Worm (Caenorhabditis elegans) whole organism, early embryonic: ENCODE measurements around the gene ZC239.16.

Source experiments
- ama-1 ChIP-seq: fragments of 150-350 bp; optimal IDR thresholded peaks from 2 replicates; lab custom pipeline; 2014
- pes-1 ChIP-seq: fragments of 200-800 bp; sonication (Bioruptor generic); IDR thresholded peaks from 2 replicates; pipeline ENCODE4 v1.3.6; 2022; ENCODE audit warnings: missing genetic modification reagents, missing genetic modification characterization, missing compliant biosample characterization

- TF ChIP-seq pes-1 (no peak), ama-1 (lab: Kevin White, UChicago) (no peak)
Measured at ce11 chrII:3224631-3225030, 488 bp downstream of the ZC239.16 start, which contains the start of gene ZC239.15.
